Worm (Caenorhabditis elegans) whole organism, L3 larva: ENCODE data around the gene sox-2.

ENCODE experiments used
- R02D3.7 ChIP-seq: fragments of 150-350 bp; optimal IDR thresholded peaks from 2 replicates; lab custom pipeline; 2014; ENCODE audit warnings: missing biosample characterization, missing genetic modification characterization
- ZK546.5 ChIP-seq: sonication (generic microtip); optimal IDR thresholded peaks from 2 replicates; lab custom pipeline; 2017; ENCODE audit warnings: missing biosample characterization, missing genetic modification characterization
- aly-2 ChIP-seq: fragments of 150-350 bp; optimal IDR thresholded peaks from 2 replicates; lab custom pipeline; 2014; ENCODE audit warnings: missing biosample characterization, missing genetic modification characterization
- ama-1 ChIP-seq: fragments of 150-350 bp; optimal IDR thresholded peaks from 2 replicates; lab custom pipeline; 2018
- ceh-16 ChIP-seq: sonication (generic microtip); optimal IDR thresholded peaks from 2 replicates; lab custom pipeline; 2017; ENCODE audit warnings: missing biosample characterization, missing genetic modification characterization
- ceh-28 ChIP-seq: fragments of 150-350 bp; optimal IDR thresholded peaks from 2 replicates; lab custom pipeline; 2014; ENCODE audit warnings: missing biosample characterization, missing genetic modification reagents, missing genetic modification characterization
- ceh-9 ChIP-seq: sonication (generic microtip); optimal IDR thresholded peaks from 2 replicates; lab custom pipeline; 2018; ENCODE audit warnings: missing biosample characterization, missing genetic modification characterization
- daf-12 ChIP-seq: fragments of 150-350 bp; optimal IDR thresholded peaks from 2 replicates; lab custom pipeline; 2014; ENCODE audit warnings: missing biosample characterization, missing genetic modification reagents, missing genetic modification characterization
- egl-27 ChIP-seq: sonication (generic microtip); optimal IDR thresholded peaks from 4 replicates; lab custom pipeline; 2017; ENCODE audit warnings: missing biosample characterization, missing genetic modification reagents, missing genetic modification characterization
- egl-5 ChIP-seq: fragments of 150-350 bp; optimal IDR thresholded peaks from 2 replicates; lab custom pipeline; 2017; ENCODE audit warnings: missing biosample characterization, missing genetic modification reagents, missing genetic modification characterization, inconsistent platforms
- elt-1 ChIP-seq: fragments of 150-350 bp; optimal IDR thresholded peaks from 2 replicates; lab custom pipeline; 2014; ENCODE audit warnings: missing biosample characterization, missing genetic modification characterization
- elt-2 ChIP-seq: sonication (generic microtip); optimal IDR thresholded peaks from 2 replicates; lab custom pipeline; 2016; ENCODE audit warnings: missing genetic modification reagents, mild to moderate bottlenecking, missing genetic modification characterization, missing compliant biosample characterization
- elt-3 ChIP-seq, 3 experiments: fragments of 150-350 bp in 1 of 3; sonication (generic microtip) in 2 of 3; optimal IDR thresholded peaks; 2 replicates in 2 of 3; 4 replicates in 1 of 3; lab custom pipeline; 2014 to 2017; ENCODE audit warnings: missing biosample characterization in 3 of 3, missing genetic modification characterization in 3 of 3
- eor-1 ChIP-seq, 2 experiments: fragments of 150-350 bp; optimal IDR thresholded peaks; 2 replicates each; lab custom pipeline; 2014 to 2018; ENCODE audit warnings: missing biosample characterization in 2 of 2, missing genetic modification characterization in 2 of 2
- fkh-2 ChIP-seq: fragments of 150-350 bp; optimal IDR thresholded peaks from 2 replicates; lab custom pipeline; 2014; ENCODE audit warnings: missing biosample characterization, missing genetic modification reagents, missing genetic modification characterization
- fos-1 ChIP-seq: fragments of 150-350 bp; optimal IDR thresholded peaks from 2 replicates; lab custom pipeline; 2014; ENCODE audit warnings: missing biosample characterization, missing genetic modification characterization
- hmg-11 ChIP-seq: sonication (generic microtip); optimal IDR thresholded peaks from 2 replicates; lab custom pipeline; 2016; ENCODE audit warnings: missing genetic modification characterization, missing compliant biosample characterization
- jun-1 ChIP-seq: fragments of 150-350 bp; optimal IDR thresholded peaks from 2 replicates; lab custom pipeline; 2014; ENCODE audit warnings: missing biosample characterization, missing genetic modification reagents, missing genetic modification characterization
- lin-15B ChIP-seq: fragments of 150-350 bp; optimal IDR thresholded peaks from 2 replicates; lab custom pipeline; 2014; ENCODE audit warnings: missing biosample characterization, missing genetic modification characterization
- lin-39 ChIP-seq: fragments of 150-350 bp; optimal IDR thresholded peaks from 2 replicates; lab custom pipeline; 2018; ENCODE audit warnings: missing biosample characterization, missing genetic modification reagents, missing genetic modification characterization
- lsy-12 ChIP-seq: sonication (generic microtip); optimal IDR thresholded peaks from 2 replicates; lab custom pipeline; 2016; ENCODE audit warnings: mild to moderate bottlenecking, missing genetic modification characterization, missing compliant biosample characterization
- mdl-1 ChIP-seq: fragments of 150-350 bp; optimal IDR thresholded peaks from 2 replicates; lab custom pipeline; 2014; ENCODE audit warnings: missing biosample characterization, missing genetic modification characterization
- mml-1 ChIP-seq: fragments of 150-350 bp; sonication (generic microtip); optimal IDR thresholded peaks from 3 replicates; lab custom pipeline; 2014; ENCODE audit warnings: missing biosample characterization, missing genetic modification characterization
- nfya-1 ChIP-seq: sonication (generic microtip); optimal IDR thresholded peaks from 2 replicates; lab custom pipeline; 2017; ENCODE audit warnings: missing genetic modification characterization, mild to moderate bottlenecking, missing compliant biosample characterization, antibody characterized with exemption, moderate library complexity; ENCODE audit not compliant: insufficient read depth
- nhr-11 ChIP-seq: fragments of 150-350 bp; optimal IDR thresholded peaks from 2 replicates; lab custom pipeline; 2014; ENCODE audit warnings: missing biosample characterization, missing genetic modification characterization
- nhr-23 ChIP-seq: fragments of 150-350 bp; optimal IDR thresholded peaks from 2 replicates; lab custom pipeline; 2014; ENCODE audit warnings: missing biosample characterization, missing genetic modification reagents, missing genetic modification characterization
- nhr-237 ChIP-seq: fragments of 150-350 bp; optimal IDR thresholded peaks from 2 replicates; lab custom pipeline; 2014; ENCODE audit warnings: missing biosample characterization, missing genetic modification characterization
- nhr-25 ChIP-seq: sonication (generic microtip); optimal IDR thresholded peaks from 2 replicates; lab custom pipeline; 2017; ENCODE audit warnings: missing biosample characterization, missing genetic modification characterization
- nhr-43 ChIP-seq: sonication (generic microtip); optimal IDR thresholded peaks from 2 replicates; lab custom pipeline; 2016; ENCODE audit warnings: mild to moderate bottlenecking, missing genetic modification characterization, missing compliant biosample characterization; ENCODE audit not compliant: poor library complexity, severe bottlenecking
- nhr-67 ChIP-seq: fragments of 150-350 bp; optimal IDR thresholded peaks from 2 replicates; lab custom pipeline; 2014; ENCODE audit warnings: missing biosample characterization, missing genetic modification characterization
- nhr-76 ChIP-seq: fragments of 150-350 bp; sonication (generic microtip); optimal IDR thresholded peaks from 5 replicates; lab custom pipeline; 2014; ENCODE audit warnings: missing biosample characterization, missing genetic modification characterization
- nhr-77 ChIP-seq: fragments of 150-350 bp; optimal IDR thresholded peaks from 2 replicates; lab custom pipeline; 2014; ENCODE audit warnings: missing biosample characterization, missing genetic modification characterization
- pha-4 ChIP-seq: fragments of 150-350 bp; optimal IDR thresholded peaks from 2 replicates; lab custom pipeline; 2014; ENCODE audit warnings: missing biosample characterization, missing genetic modification reagents, missing genetic modification characterization
- pqm-1 ChIP-seq: fragments of 150-350 bp; optimal IDR thresholded peaks from 2 replicates; lab custom pipeline; 2017; ENCODE audit warnings: missing biosample characterization, missing genetic modification characterization, inconsistent platforms
- sea-2 ChIP-seq: fragments of 150-350 bp; sonication (generic microtip); optimal IDR thresholded peaks from 4 replicates; lab custom pipeline; 2014; ENCODE audit warnings: missing biosample characterization, missing genetic modification reagents, missing genetic modification characterization
- skn-1 ChIP-seq: fragments of 150-350 bp; optimal IDR thresholded peaks from 2 replicates; lab custom pipeline; 2014; ENCODE audit warnings: missing biosample characterization, missing genetic modification characterization
- snpc-4 ChIP-seq: fragments of 150-350 bp; optimal IDR thresholded peaks from 2 replicates; lab custom pipeline; 2014; ENCODE audit warnings: missing biosample characterization, missing genetic modification characterization
- unc-39 ChIP-seq: sonication (generic microtip); optimal IDR thresholded peaks from 4 replicates; lab custom pipeline; 2017; ENCODE audit warnings: missing biosample characterization, missing genetic modification characterization
- unc-62 ChIP-seq: fragments of 150-350 bp; sonication (generic microtip); optimal IDR thresholded peaks from 4 replicates; lab custom pipeline; 2014; ENCODE audit warnings: missing biosample characterization, missing genetic modification reagents, missing genetic modification characterization
- zag-1 ChIP-seq: fragments of 150-350 bp; optimal IDR thresholded peaks from 2 replicates; lab custom pipeline; 2014; ENCODE audit warnings: missing biosample characterization, missing genetic modification characterization
- ztf-4 ChIP-seq: fragments of 150-350 bp; optimal IDR thresholded peaks from 2 replicates; lab custom pipeline; 2014; ENCODE audit warnings: missing biosample characterization, missing genetic modification characterization

Gene sox-2

ce11 chrX:7478476-7478875 is 14.9 kb upstream of the sox-2 start (continued):
- no peak for TF ChIP-seq snpc-4
- TF ChIP-seq elt-3 (tag; optimal IDR thresholded peaks at IDR 0.05; lab: Kevin White, UChicago) = no peak
- TF ChIP-seq ceh-16 (tag; lab: Kevin White, UChicago) = no peak
- TF ChIP-seq skn-1 (tag; lab: Kevin White, UChicago) = peak; percentile 16
- peak; percentile 59 for TF ChIP-seq hmg-11 (tag; lab: Kevin White, UChicago)
- no peak for TF ChIP-seq sea-2 (GFP tag; lab: Kevin White, UChicago)

ce11 chrX:7474968-7475433 is 11.5 kb upstream of the sox-2 start, which contains the start of gene coh-1:
coh-1 (minus strand) TSS chrX:7475018.
- TF ChIP-seq lsy-12 (tag; lab: Kevin White, UChicago) = no peak
- TF ChIP-seq hmg-11 (tag; lab: Kevin White, UChicago) = peak; percentile 87
- no peak for TF ChIP-seq mml-1
- TF ChIP-seq nhr-237 (tag; lab: Kevin White, UChicago) = no peak
- TF ChIP-seq ztf-4 (tag; lab: Kevin White, UChicago) = no peak
- peak; percentile 8 for TF ChIP-seq ceh-28 (tag; lab: Kevin White, UChicago)
- no peak for TF ChIP-seq ama-1
- TF ChIP-seq fkh-2 (tag; lab: Kevin White, UChicago) = no peak
- TF ChIP-seq fos-1 (tag; lab: Kevin White, UChicago) = no peak
- no peak for TF ChIP-seq nhr-77 (tag; lab: Kevin White, UChicago)
- TF ChIP-seq nhr-25 (tag; lab: Kevin White, UChicago) = peak; percentile 68
- no peak for TF ChIP-seq ZK546.5
- TF ChIP-seq nfya-1 (tag; lab: Kevin White, UChicago) = peak; percentile 77
- peak; percentile 1 for TF ChIP-seq skn-1 (tag; lab: Kevin White, UChicago)
- peak; percentile 78 for TF ChIP-seq lin-39 (tag; lab: Kevin White, UChicago)
- peak; percentile 77 for TF ChIP-seq nhr-23 (tag; lab: Kevin White, UChicago)
- TF ChIP-seq zag-1 (tag; lab: Kevin White, UChicago) = no peak
- no peak for TF ChIP-seq ceh-9 (tag; lab: Kevin White, UChicago)
- TF ChIP-seq jun-1 = peak; percentile 38
- TF ChIP-seq unc-39 = no peak
- TF ChIP-seq elt-3 (tag; optimal IDR thresholded peaks at IDR 0.05; lab: Kevin White, UChicago) = no peak
- TF ChIP-seq snpc-4 = peak; percentile 37
- TF ChIP-seq pha-4 = peak; percentile 63
- peak; percentile 33 for TF ChIP-seq nhr-43 (tag; lab: Kevin White, UChicago)
- TF ChIP-seq elt-1 (tag; lab: Kevin White, UChicago) = no peak
- TF ChIP-seq lin-15B (tag; lab: Kevin White, UChicago) = peak; percentile 45
- no peak for TF ChIP-seq nhr-67
- TF ChIP-seq egl-5 (tag; lab: Kevin White, UChicago) = peak; percentile 31
- TF ChIP-seq elt-2 (tag; lab: Kevin White, UChicago) = peak; percentile 23
- no peak for TF ChIP-seq mdl-1
- TF ChIP-seq R02D3.7 (tag; lab: Kevin White, UChicago) = no peak

- no peak for TF ChIP-seq sea-2 (GFP tag; lab: Kevin White, UChicago)
- TF ChIP-seq elt-2 (tag; lab: Kevin White, UChicago) = no peak
- no peak for TF ChIP-seq nhr-67
- no peak for TF ChIP-seq nhr-77 (tag; lab: Kevin White, UChicago)
- TF ChIP-seq nhr-11 = no peak
- no peak for TF ChIP-seq egl-27 (tag; lab: Kevin White, UChicago)
- TF ChIP-seq nhr-76 (tag; lab: Kevin White, UChicago) = no peak
- no peak for TF ChIP-seq zag-1 (tag; lab: Kevin White, UChicago)
- no peak for TF ChIP-seq nhr-43 (tag; lab: Kevin White, UChicago)
- TF ChIP-seq lin-39 (tag; lab: Kevin White, UChicago) = no peak
- TF ChIP-seq fkh-2 (tag; lab: Kevin White, UChicago) = no peak
- TF ChIP-seq eor-1 (tag; optimal IDR thresholded peaks at IDR 0.05; lab: Kevin White, UChicago) = no peak
- TF ChIP-seq daf-12 (tag; lab: Kevin White, UChicago) = no peak
- no peak for TF ChIP-seq nhr-25 (tag; lab: Kevin White, UChicago)
- no peak for TF ChIP-seq aly-2 (tag; lab: Kevin White, UChicago)
- TF ChIP-seq pqm-1 (tag; lab: Kevin White, UChicago) = no peak
- no peak for TF ChIP-seq hmg-11 (tag; lab: Kevin White, UChicago)
- no peak for TF ChIP-seq ceh-16 (tag; lab: Kevin White, UChicago)
- TF ChIP-seq unc-62 (GFP tag; lab: Kevin White, UChicago) = no peak
Measured at ce11 chrX:7469907-7470306, 6.4 kb upstream of the sox-2 start.
